Worm (Caenorhabditis elegans) whole organism, young adult: ENCODE measurements around the gene timp-1.

Experiments used
- B0336.3 ChIP-seq: fragments of 200-800 bp; sonication (Bioruptor generic); IDR thresholded peaks from 2 replicates; pipeline ENCODE4 v1.3.6; 2022; ENCODE audit warnings: missing genetic modification characterization, missing compliant biosample characterization
- C06A6.2 ChIP-seq: fragments of 200-800 bp; sonication (Bioruptor generic); conservative IDR thresholded peaks from 2 replicates; pipeline ENCODE4 v1.3.6; 2022; ENCODE audit warnings: missing genetic modification characterization, missing compliant biosample characterization
- F37B4.10 ChIP-seq: fragments of 200-800 bp; sonication (Bioruptor generic); IDR thresholded peaks from 2 replicates; pipeline ENCODE4 v1.3.6; 2022; ENCODE audit warnings: missing genetic modification characterization, missing compliant biosample characterization
- F57C9.4 ChIP-seq: sonication (generic microtip); optimal IDR thresholded peaks from 2 replicates; lab custom pipeline; 2017; ENCODE audit warnings: mild to moderate bottlenecking, missing genetic modification characterization, missing compliant biosample characterization
- Y53F4B.3 ChIP-seq: fragments of 200-800 bp; sonication (Bioruptor generic); IDR thresholded peaks from 2 replicates; pipeline ENCODE4 v1.3.6; 2022; ENCODE audit warnings: missing genetic modification reagents, missing genetic modification characterization, missing compliant biosample characterization
- Y56A3A.18 ChIP-seq: fragments of 200-800 bp; sonication (Bioruptor generic); IDR thresholded peaks from 2 replicates; pipeline ENCODE4 v1.3.6; 2022; ENCODE audit warnings: missing genetic modification reagents, missing genetic modification characterization, missing compliant biosample characterization
- Y67H2A.10 ChIP-seq: fragments of 200-800 bp; sonication (Bioruptor generic); conservative IDR thresholded peaks from 2 replicates; pipeline ENCODE4 v1.3.6; 2022; ENCODE audit warnings: missing genetic modification reagents, missing genetic modification characterization, missing compliant biosample characterization
- Y79H2A.3 ChIP-seq: fragments of 200-800 bp; sonication (Bioruptor generic); conservative IDR thresholded peaks from 2 replicates; pipeline ENCODE4 v1.3.6; 2022; ENCODE audit warnings: missing genetic modification reagents, missing genetic modification characterization, missing compliant biosample characterization
- aptf-2 ChIP-seq: fragments of 200-800 bp; sonication (Bioruptor generic); conservative IDR thresholded peaks from 2 replicates; pipeline ENCODE4 v1.3.6; 2022; ENCODE audit warnings: missing genetic modification reagents, missing genetic modification characterization, missing compliant biosample characterization
- aptf-3 ChIP-seq: fragments of 200-800 bp; sonication (Bioruptor generic); IDR thresholded peaks from 2 replicates; pipeline ENCODE4 v1.3.6; 2022; ENCODE audit warnings: missing genetic modification characterization, missing compliant biosample characterization
- athp-1 ChIP-seq: sonication (generic microtip); optimal IDR thresholded peaks from 2 replicates; lab custom pipeline; 2017; ENCODE audit warnings: mild to moderate bottlenecking, missing genetic modification characterization, missing compliant biosample characterization
- ccch-3 ChIP-seq: fragments of 200-800 bp; sonication (Bioruptor generic); optimal IDR thresholded peaks from 2 replicates; lab custom pipeline; 2018; ENCODE audit warnings: mild to moderate bottlenecking, missing genetic modification characterization, missing compliant biosample characterization
- cebp-1 ChIP-seq, 2 experiments: fragments of 200-800 bp in 1 of 2; sonication (Bioruptor generic) in 1 of 2; sonication (generic microtip) in 1 of 2; IDR thresholded peaks in 1 of 2; optimal IDR thresholded peaks in 1 of 2; 2 replicates each; pipeline versions ENCODE4 v1.3.6 to Lab custom; 2017 to 2022; ENCODE audit warnings: missing compliant biosample characterization in 2 of 2, missing genetic modification characterization in 2 of 2, mild to moderate bottlenecking in 1 of 2, missing genetic modification reagents in 1 of 2, moderate library complexity in 1 of 2
- ceh-100 ChIP-seq: fragments of 200-800 bp; sonication (Bioruptor generic); IDR thresholded peaks from 2 replicates; pipeline ENCODE4 v1.3.6; 2022; ENCODE audit warnings: missing genetic modification reagents, missing genetic modification characterization, missing compliant biosample characterization
- ceh-58 ChIP-seq: fragments of 200-800 bp; sonication (Bioruptor generic); IDR thresholded peaks from 2 replicates; pipeline ENCODE4 v1.3.6; 2022; ENCODE audit warnings: missing genetic modification characterization, missing compliant biosample characterization
- ceh-79 ChIP-seq: sonication (generic microtip); optimal IDR thresholded peaks from 2 replicates; lab custom pipeline; 2017; ENCODE audit warnings: mild to moderate bottlenecking, missing genetic modification characterization, missing compliant biosample characterization
- chd-7 ChIP-seq: sonication (generic microtip); optimal IDR thresholded peaks from 2 replicates; lab custom pipeline; 2016; ENCODE audit warnings: mild to moderate bottlenecking, missing genetic modification characterization, moderate library complexity, missing compliant biosample characterization
- dpl-1 ChIP-seq: fragments of 150-350 bp; optimal IDR thresholded peaks from 2 replicates; lab custom pipeline; 2014; ENCODE audit warnings: missing biosample characterization, missing genetic modification reagents, missing genetic modification characterization
- egl-18 ChIP-seq: fragments of 200-800 bp; sonication (Bioruptor generic); IDR thresholded peaks from 2 replicates; pipeline ENCODE4 v1.3.6; 2022; ENCODE audit warnings: missing genetic modification reagents, missing genetic modification characterization, missing compliant biosample characterization
- egl-44 ChIP-seq: fragments of 200-800 bp; sonication (Bioruptor generic); IDR thresholded peaks from 2 replicates; pipeline ENCODE4 v1.3.6; 2022; ENCODE audit warnings: missing genetic modification reagents, missing genetic modification characterization, missing compliant biosample characterization
- egrh-3 ChIP-seq: fragments of 200-800 bp; sonication (Bioruptor generic); IDR thresholded peaks from 2 replicates; pipeline ENCODE4 v1.3.6; 2022; ENCODE audit warnings: missing genetic modification reagents, missing genetic modification characterization, missing compliant biosample characterization
- him-1 ChIP-seq: sonication (generic microtip); optimal IDR thresholded peaks from 2 replicates; lab custom pipeline; 2016; ENCODE audit warnings: missing genotype, missing genetic modification reagents, missing genetic modification characterization, missing compliant biosample characterization
- hmg-20 ChIP-seq: fragments of 200-800 bp; sonication (Bioruptor generic); IDR thresholded peaks from 2 replicates; pipeline ENCODE4 v1.3.6; 2022; ENCODE audit warnings: missing genetic modification reagents, missing genetic modification characterization, missing compliant biosample characterization
- lag-1 ChIP-seq: fragments of 200-800 bp; sonication (Bioruptor generic); IDR thresholded peaks from 2 replicates; pipeline ENCODE4 v1.3.6; 2022; ENCODE audit warnings: missing genetic modification reagents, missing genetic modification characterization, missing compliant biosample characterization
- lin-54 ChIP-seq: fragments of 200-800 bp; sonication (Bioruptor generic); optimal IDR thresholded peaks from 2 replicates; lab custom pipeline; 2018; ENCODE audit warnings: mild to moderate bottlenecking, missing genetic modification characterization, missing compliant biosample characterization
- lsl-1 ChIP-seq: fragments of 200-800 bp; sonication (Bioruptor generic); optimal IDR thresholded peaks from 2 replicates; lab custom pipeline; 2018; ENCODE audit warnings: mild to moderate bottlenecking, missing genetic modification characterization, moderate library complexity, missing compliant biosample characterization
- madf-8 ChIP-seq: fragments of 200-800 bp; sonication (Bioruptor generic); conservative IDR thresholded peaks from 2 replicates; pipeline ENCODE4 v1.3.6; 2022; ENCODE audit warnings: missing genetic modification reagents, missing genetic modification characterization, missing compliant biosample characterization
- nfyb-1 ChIP-seq: fragments of 200-800 bp; sonication (Bioruptor generic); IDR thresholded peaks from 2 replicates; pipeline ENCODE4 v1.3.6; 2022; ENCODE audit warnings: missing genetic modification reagents, missing genetic modification characterization, missing compliant biosample characterization
- nhr-179 ChIP-seq: sonication (generic microtip); optimal IDR thresholded peaks from 2 replicates; lab custom pipeline; 2016; ENCODE audit warnings: mild to moderate bottlenecking, missing genetic modification characterization, missing compliant biosample characterization
- nhr-80 ChIP-seq: sonication (generic microtip); optimal IDR thresholded peaks from 2 replicates; lab custom pipeline; 2016; ENCODE audit warnings: missing genetic modification characterization, missing compliant biosample characterization
- rcor-1 ChIP-seq: fragments of 200-800 bp; sonication (Bioruptor generic); IDR thresholded peaks from 2 replicates; pipeline ENCODE4 v1.3.6; 2022; ENCODE audit warnings: missing genetic modification reagents, missing genetic modification characterization, missing compliant biosample characterization
- repo-1 ChIP-seq: sonication (generic microtip); optimal IDR thresholded peaks from 2 replicates; lab custom pipeline; 2017; ENCODE audit warnings: mild to moderate bottlenecking, missing genetic modification characterization, missing compliant biosample characterization
- rpc-1 ChIP-seq, 2 experiments: fragments of 150-350 bp in 1 of 2; sonication (generic microtip) in 1 of 2; optimal IDR thresholded peaks; 2 replicates each; lab custom pipeline; 2014 to 2018; ENCODE audit warnings: missing biosample characterization in 1 of 2, missing genetic modification characterization in 1 of 2, missing genetic modification reagents in 1 of 2, missing genotype in 1 of 2
- somi-1 ChIP-seq: fragments of 200-800 bp; sonication (Bioruptor generic); optimal IDR thresholded peaks from 2 replicates; lab custom pipeline; 2018; ENCODE audit warnings: mild to moderate bottlenecking, missing genetic modification characterization, missing compliant biosample characterization
- unc-130 ChIP-seq: sonication (generic microtip); optimal IDR thresholded peaks from 2 replicates; lab custom pipeline; 2016; ENCODE audit warnings: missing genetic modification reagents, missing genetic modification characterization, missing compliant biosample characterization
- unc-62 ChIP-seq: fragments of 150-350 bp; optimal IDR thresholded peaks from 2 replicates; lab custom pipeline; 2014; ENCODE audit warnings: missing biosample characterization, missing genetic modification reagents, missing genetic modification characterization
- ztf-18 ChIP-seq: sonication (generic microtip); optimal IDR thresholded peaks from 2 replicates; lab custom pipeline; 2016; ENCODE audit warnings: missing genotype, mild to moderate bottlenecking, missing genetic modification characterization, missing compliant biosample characterization
- ztf-6 ChIP-seq: fragments of 200-800 bp; sonication (Bioruptor generic); IDR thresholded peaks from 2 replicates; pipeline ENCODE4 v1.3.6; 2022; ENCODE audit warnings: missing genetic modification reagents, missing genetic modification characterization, missing compliant biosample characterization

timp-1 gene

DNA sequence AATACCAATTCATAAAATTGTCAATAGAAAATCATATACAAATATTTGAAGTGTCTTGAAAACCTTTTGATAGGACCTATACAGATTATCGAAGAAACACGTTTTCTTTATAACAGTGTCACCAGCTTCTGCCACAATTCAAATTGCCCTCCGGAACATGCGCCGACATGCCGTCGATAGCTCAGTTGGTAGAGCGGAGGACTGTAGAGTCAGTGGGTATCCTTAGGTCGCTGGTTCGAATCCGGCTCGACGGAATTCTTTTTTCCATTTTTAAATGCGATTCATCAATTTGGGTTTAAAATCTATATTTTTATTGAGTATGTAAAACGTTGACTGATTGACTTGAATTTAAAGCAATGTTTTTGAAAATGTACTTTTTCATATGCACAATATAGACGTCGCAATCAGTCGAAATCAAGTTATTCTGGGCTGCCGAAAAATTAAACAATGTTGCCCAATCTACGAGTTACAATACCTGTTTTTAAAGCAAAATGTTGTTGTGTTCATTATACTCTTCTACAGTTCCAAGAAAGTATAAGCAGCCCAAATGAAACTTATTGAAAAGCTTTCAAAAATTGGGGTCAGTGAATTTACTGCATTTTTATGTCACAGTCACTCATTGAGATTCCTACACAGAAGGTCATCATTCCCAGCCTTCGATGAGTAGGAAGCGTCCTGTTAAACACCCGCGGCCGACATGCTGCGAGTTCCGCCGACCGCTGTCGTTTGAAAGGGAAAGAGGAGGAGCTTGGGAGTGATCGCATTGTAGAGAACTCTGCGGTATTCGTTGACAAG, 40.5 kb downstream of the timp-1 start (continued):
- TF ChIP-seq lsl-1 (peak; percentile 67), him-1 (peak; percentile 97), nfyb-1 (peak; percentile 64; the same call in 1 of the 2 replicates), cebp-1 (GFP tag; IDR thresholded peaks at IDR 0.05; lab: Robert Waterston, UW) (no peak), cebp-1 (tag; optimal IDR thresholded peaks at IDR 0.05; lab: Kevin White, UChicago) (peak; percentile 25), B0336.3 (GFP tag; lab: Robert Waterston, UW) (peak; percentile 84), nhr-179 (tag; lab: Kevin White, UChicago) (no peak), ceh-79 (tag; lab: Kevin White, UChicago) (no peak), F37B4.10 (GFP tag; lab: Robert Waterston, UW) (no peak), Y56A3A.18 (GFP tag; lab: Robert Waterston, UW) (peak; percentile 77), unc-62 (GFP tag; lab: Kevin White, UChicago) (no peak), Y53F4B.3 (GFP tag; lab: Robert Waterston, UW) (no peak), somi-1 (GFP tag; lab: Kevin White, UChicago) (peak; percentile 11), C06A6.2 (GFP tag; lab: Robert Waterston, UW) (no peak), rpc-1 (optimal IDR thresholded peaks at IDR 0.05; lab: Kevin White, UChicago) (peak; percentile 60), rpc-1 (tag; optimal IDR thresholded peaks at IDR 0.05; lab: Kevin White, UChicago) (peak; percentile 80), madf-8 (GFP tag; lab: Robert Waterston, UW) (peak; percentile 53), egl-18 (GFP tag; lab: Robert Waterston, UW) (no peak), hmg-20 (peak; percentile 83), unc-130 (GFP tag; lab: Kevin White, UChicago) (peak; percentile 72), lin-54 (no peak), lag-1 (GFP tag; lab: Robert Waterston, UW) (no peak), egl-44 (GFP tag; lab: Robert Waterston, UW) (0 out of 2 replicates have a peak, but pooled peaks have one; percentile 34), aptf-2 (no peak), aptf-3 (GFP tag; lab: Robert Waterston, UW) (no peak), egrh-3 (GFP tag; lab: Robert Waterston, UW) (no peak), repo-1 (tag; lab: Kevin White, UChicago) (peak; percentile 79)

DNA sequence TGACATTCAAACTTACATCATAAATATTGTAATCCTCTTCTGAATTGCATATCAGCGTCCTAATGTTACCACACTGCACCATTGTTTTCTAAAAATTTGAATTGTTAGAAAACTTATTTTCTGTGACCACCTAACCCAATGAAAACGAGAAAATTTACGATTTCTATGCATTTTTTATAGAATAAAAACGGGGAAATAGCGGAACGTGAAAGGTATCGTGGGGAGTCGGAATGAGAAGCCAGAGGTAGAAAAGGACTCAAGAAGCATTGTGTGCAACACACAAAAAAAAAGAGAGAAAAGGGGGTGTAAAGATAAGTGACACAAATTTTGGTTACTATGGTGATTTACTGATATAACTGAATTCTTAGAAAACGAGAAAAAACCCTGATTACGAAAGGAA, 43.2 kb downstream of the timp-1 start, which contains the start of gene C16D9.6:
Gene C16D9.6 (minus strand): TSS at position 101 of the 400 bp plus-strand sequence.
- TF ChIP-seq rcor-1 (GFP tag; lab: Robert Waterston, UW) (no peak), ceh-79 (tag; lab: Kevin White, UChicago) (no peak), Y67H2A.10 (GFP tag; lab: Robert Waterston, UW) (no peak), athp-1 (tag; lab: Kevin White, UChicago) (no peak), dpl-1 (GFP tag; lab: Kevin White, UChicago) (no peak), nhr-80 (tag; lab: Kevin White, UChicago) (no peak), aptf-2 (no peak), chd-7 (no peak), lin-54 (no peak), F57C9.4 (tag; lab: Kevin White, UChicago) (no peak), Y79H2A.3 (no peak), ceh-58 (no peak), aptf-3 (GFP tag; lab: Robert Waterston, UW) (no peak), ceh-100 (GFP tag; lab: Robert Waterston, UW) (no peak), ztf-18 (tag; lab: Kevin White, UChicago) (no peak), ccch-3 (GFP tag; lab: Kevin White, UChicago) (no peak), ztf-6 (GFP tag; lab: Robert Waterston, UW) (no peak)
